Fruit fly (Drosophila melanogaster) whole organism, pupa: ENCODE data around the gene CG4617.

Experiments used
- CG12605 ChIP-seq: fragments of 200-800 bp; sonication (Bioruptor generic); IDR thresholded peaks from 2 replicates; pipeline ENCODE4 v1.3.6; 2022; ENCODE audit warnings: missing biosample characterization, missing genetic modification characterization
- CG13204 ChIP-seq: fragments of 200-800 bp; sonication (Bioruptor generic); optimal IDR thresholded peaks from 2 replicates; lab custom pipeline; 2018; ENCODE audit warnings: missing biosample characterization, mild to moderate bottlenecking, missing genetic modification characterization, moderate library complexity
- CG14655 ChIP-seq: fragments of 200-800 bp; sonication (Bioruptor generic); optimal IDR thresholded peaks from 3 replicates; lab custom pipeline; 2017; ENCODE audit warnings: mild to moderate bottlenecking, missing biosample characterization, missing genetic modification reagents, missing genetic modification characterization
- CG15710 ChIP-seq: fragments of 200-800 bp; sonication (Bioruptor generic); optimal IDR thresholded peaks from 2 replicates; lab custom pipeline; 2018; ENCODE audit warnings: missing biosample characterization, mild to moderate bottlenecking, missing genetic modification characterization, moderate library complexity
- CG17806 ChIP-seq: fragments of 200-800 bp; sonication (Bioruptor generic); optimal IDR thresholded peaks from 2 replicates; lab custom pipeline; 2018; ENCODE audit warnings: missing biosample characterization, mild to moderate bottlenecking, missing genetic modification characterization, moderate library complexity
- CG32121 ChIP-seq: fragments of 200-800 bp; sonication (Bioruptor generic); IDR thresholded peaks from 2 replicates; pipeline ENCODE4 v1.3.6; 2022; ENCODE audit warnings: missing biosample characterization, missing genetic modification characterization
- CG8159 ChIP-seq: fragments of 200-800 bp; sonication (Bioruptor generic); optimal IDR thresholded peaks from 3 replicates; lab custom pipeline; 2018; ENCODE audit warnings: missing biosample characterization, mild to moderate bottlenecking, missing genetic modification characterization, moderate library complexity
- CG8301 ChIP-seq: fragments of 200-800 bp; sonication (Bioruptor generic); optimal IDR thresholded peaks from 2 replicates; lab custom pipeline; 2018; ENCODE audit warnings: missing biosample characterization, mild to moderate bottlenecking, missing genetic modification characterization
- D1 ChIP-seq: fragments of 200-800 bp; sonication (Bioruptor generic); optimal IDR thresholded peaks from 2 replicates; lab custom pipeline; 2018; ENCODE audit warnings: missing biosample characterization, mild to moderate bottlenecking, missing genetic modification characterization, moderate library complexity
- EcR ChIP-seq: fragments of 200-800 bp; sonication (Bioruptor generic); optimal IDR thresholded peaks from 3 replicates; lab custom pipeline; 2019; ENCODE audit warnings: missing biosample characterization, missing genetic modification characterization, mild to moderate bottlenecking, moderate library complexity, missing genetic modification reagents
- Pif1B ChIP-seq: fragments of 200-800 bp; sonication (Bioruptor generic); optimal IDR thresholded peaks from 3 replicates; lab custom pipeline; 2016; ENCODE audit warnings: missing biosample characterization, missing genetic modification characterization

The CG4617 gene

DNA sequence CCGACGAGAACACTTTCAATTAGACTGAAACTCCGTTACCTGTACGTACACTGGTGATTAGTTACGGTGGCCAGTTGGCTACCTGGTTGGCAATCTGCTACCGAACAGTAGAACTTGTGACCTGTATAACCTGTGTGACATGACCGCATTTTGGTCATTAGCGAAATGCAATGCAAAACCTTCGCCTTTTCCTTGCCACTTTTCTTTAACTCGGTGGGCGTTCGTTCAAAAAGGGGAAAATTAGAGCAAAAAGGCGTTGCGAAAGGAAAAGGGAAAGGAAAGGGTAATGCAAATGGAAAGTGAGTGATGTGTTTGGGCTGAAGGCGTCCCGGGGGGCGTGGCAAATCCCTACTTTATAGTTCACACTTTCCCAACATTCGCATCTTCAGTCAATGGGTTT, 45.3 kb downstream of the CG4617 start:
- TF ChIP-seq CG15710 (tag; lab: Kevin White, UChicago), result no peak
- no peak for TF ChIP-seq Pif1B
- TF ChIP-seq CG14655 (GFP tag; lab: Kevin White, UChicago), result no peak
- TF ChIP-seq CG13204 (GFP tag; lab: Kevin White, UChicago), result no peak
- no peak for TF ChIP-seq CG8301
- no peak for TF ChIP-seq D1 (tag; lab: Kevin White, UChicago)
- no peak for TF ChIP-seq EcR (GFP tag; lab: Kevin White, UChicago)
- TF ChIP-seq CG12605 (GFP tag; lab: Robert Waterston, UW), result no peak
- no peak for TF ChIP-seq CG8159 (tag; lab: Kevin White, UChicago)
- no peak for TF ChIP-seq CG17806 (tag; lab: Kevin White, UChicago)
- TF ChIP-seq CG32121, result no peak
